Worm (Caenorhabditis elegans) whole organism, mixed stage, embryonic: ENCODE measurements around the gene F36H5.4.

Experiments
- M03D4.4 ChIP-seq: sonication (generic microtip); optimal IDR thresholded peaks from 2 replicates; lab custom pipeline; 2017; ENCODE audit warnings: mild to moderate bottlenecking, missing genetic modification characterization, missing compliant biosample characterization
- bed-3 ChIP-seq: fragments of 200-800 bp; sonication (Bioruptor generic); optimal IDR thresholded peaks from 3 replicates; lab custom pipeline; 2018; ENCODE audit warnings: mild to moderate bottlenecking, missing genetic modification characterization, moderate library complexity, missing compliant biosample characterization
- blmp-1 ChIP-seq: fragments of 150-350 bp; optimal IDR thresholded peaks from 2 replicates; lab custom pipeline; 2014; ENCODE audit warnings: missing biosample characterization, missing genetic modification characterization
- ceh-39 ChIP-seq: fragments of 150-350 bp; optimal IDR thresholded peaks from 2 replicates; lab custom pipeline; 2014; ENCODE audit warnings: missing biosample characterization, missing genetic modification characterization
- ceh-43 ChIP-seq: fragments of 200-800 bp; sonication (Bioruptor generic); optimal IDR thresholded peaks from 2 replicates; lab custom pipeline; 2018; ENCODE audit warnings: mild to moderate bottlenecking, missing genetic modification characterization, moderate library complexity, missing compliant biosample characterization
- ceh-83 ChIP-seq: fragments of 200-800 bp; sonication (Bioruptor generic); optimal IDR thresholded peaks from 2 replicates; lab custom pipeline; 2018; ENCODE audit warnings: mild to moderate bottlenecking, missing genetic modification characterization, missing compliant biosample characterization
- ces-1 ChIP-seq: fragments of 150-350 bp; optimal IDR thresholded peaks from 2 replicates; lab custom pipeline; 2014; ENCODE audit warnings: missing biosample characterization, missing genetic modification reagents, missing genetic modification characterization
- cnd-1 ChIP-seq: fragments of 200-800 bp; sonication (Bioruptor generic); optimal IDR thresholded peaks from 2 replicates; lab custom pipeline; 2018; ENCODE audit warnings: mild to moderate bottlenecking, missing genetic modification characterization, missing compliant biosample characterization
- drap-1 ChIP-seq: fragments of 200-800 bp; sonication (Bioruptor generic); optimal IDR thresholded peaks from 3 replicates; lab custom pipeline; 2018; ENCODE audit warnings: mild to moderate bottlenecking, missing genetic modification characterization, missing compliant biosample characterization
- elt-1 ChIP-seq: sonication (generic microtip); optimal IDR thresholded peaks from 2 replicates; lab custom pipeline; 2017; ENCODE audit warnings: missing genetic modification characterization, mild to moderate bottlenecking, missing compliant biosample characterization, antibody characterized with exemption, moderate library complexity, borderline replicate concordance; ENCODE audit not compliant: insufficient read depth
- elt-3 ChIP-seq: fragments of 150-350 bp; optimal IDR thresholded peaks from 2 replicates; lab custom pipeline; 2014; ENCODE audit warnings: missing biosample characterization, missing genetic modification characterization
- flh-1 ChIP-seq: fragments of 200-800 bp; sonication (Bioruptor generic); optimal IDR thresholded peaks from 2 replicates; lab custom pipeline; 2018; ENCODE audit warnings: mild to moderate bottlenecking, missing genetic modification characterization, moderate library complexity, missing compliant biosample characterization
- ham-2 ChIP-seq: fragments of 200-800 bp; sonication (Bioruptor generic); optimal IDR thresholded peaks from 2 replicates; lab custom pipeline; 2018; ENCODE audit warnings: mild to moderate bottlenecking, missing genetic modification characterization, missing compliant biosample characterization
- lin-13 ChIP-seq: fragments of 150-350 bp; optimal IDR thresholded peaks from 2 replicates; lab custom pipeline; 2014; ENCODE audit warnings: missing biosample characterization, missing genetic modification characterization
- lin-32 ChIP-seq: fragments of 200-800 bp; sonication (Bioruptor generic); optimal IDR thresholded peaks from 2 replicates; lab custom pipeline; 2018; ENCODE audit warnings: mild to moderate bottlenecking, missing genetic modification characterization, missing compliant biosample characterization
- lsy-2 ChIP-seq: fragments of 150-350 bp; optimal IDR thresholded peaks from 2 replicates; lab custom pipeline; 2014; ENCODE audit warnings: missing biosample characterization, missing genetic modification characterization
- mab-5 ChIP-seq: fragments of 150-350 bp; optimal IDR thresholded peaks from 2 replicates; lab custom pipeline; 2014; ENCODE audit warnings: missing biosample characterization, missing genetic modification characterization
- mep-1 ChIP-seq: fragments of 150-350 bp; optimal IDR thresholded peaks from 2 replicates; lab custom pipeline; 2017; ENCODE audit warnings: missing biosample characterization, missing genetic modification reagents, missing genetic modification characterization, inconsistent platforms
- mls-2 ChIP-seq: sonication (generic microtip); optimal IDR thresholded peaks from 2 replicates; lab custom pipeline; 2016; ENCODE audit warnings: mild to moderate bottlenecking, missing genetic modification characterization, moderate library complexity, missing compliant biosample characterization
- nhr-12 ChIP-seq: fragments of 150-350 bp; optimal IDR thresholded peaks from 2 replicates; lab custom pipeline; 2014; ENCODE audit warnings: missing biosample characterization, missing genetic modification characterization
- nhr-2 ChIP-seq: fragments of 150-350 bp; optimal IDR thresholded peaks from 2 replicates; lab custom pipeline; 2014; ENCODE audit warnings: missing biosample characterization, missing genetic modification characterization
- nhr-237 ChIP-seq: fragments of 150-350 bp; optimal IDR thresholded peaks from 2 replicates; lab custom pipeline; 2014; ENCODE audit warnings: missing biosample characterization, missing genetic modification characterization
- nhr-76 ChIP-seq: sonication (generic microtip); optimal IDR thresholded peaks from 2 replicates; lab custom pipeline; 2017; ENCODE audit warnings: missing biosample characterization, missing genetic modification characterization
- pha-4 ChIP-seq: fragments of 150-350 bp; optimal IDR thresholded peaks from 2 replicates; lab custom pipeline; 2018; ENCODE audit warnings: missing biosample characterization, missing genetic modification reagents, missing genetic modification characterization
- sem-2 ChIP-seq: fragments of 200-800 bp; sonication (Bioruptor generic); optimal IDR thresholded peaks from 2 replicates; lab custom pipeline; 2018; ENCODE audit warnings: mild to moderate bottlenecking, missing genetic modification characterization, missing compliant biosample characterization
- snpc-4 ChIP-seq: fragments of 150-350 bp; optimal IDR thresholded peaks from 2 replicates; lab custom pipeline; 2014; ENCODE audit warnings: missing biosample characterization, missing genetic modification characterization
- sptf-1 ChIP-seq: sonication (generic microtip); optimal IDR thresholded peaks from 2 replicates; lab custom pipeline; 2017; ENCODE audit warnings: mild to moderate bottlenecking, missing genetic modification characterization, moderate library complexity, missing compliant biosample characterization
- tbx-8 ChIP-seq: fragments of 200-800 bp; sonication (Bioruptor generic); optimal IDR thresholded peaks from 2 replicates; lab custom pipeline; 2018; ENCODE audit warnings: mild to moderate bottlenecking, missing genetic modification characterization, moderate library complexity, missing compliant biosample characterization
- unc-120 ChIP-seq: sonication (generic microtip); optimal IDR thresholded peaks from 2 replicates; lab custom pipeline; 2017; ENCODE audit warnings: missing genetic modification characterization, missing compliant biosample characterization; ENCODE audit not compliant: poor library complexity, severe bottlenecking
- unc-39 ChIP-seq: fragments of 150-350 bp; optimal IDR thresholded peaks from 2 replicates; lab custom pipeline; 2014; ENCODE audit warnings: missing biosample characterization, missing genetic modification characterization
- zip-8 ChIP-seq: fragments of 150-350 bp; optimal IDR thresholded peaks from 2 replicates; lab custom pipeline; 2014; ENCODE audit warnings: missing biosample characterization, missing genetic modification characterization
- ztf-11 ChIP-seq: fragments of 150-350 bp; optimal IDR thresholded peaks from 2 replicates; lab custom pipeline; 2014; ENCODE audit warnings: missing biosample characterization, missing genetic modification characterization

The F36H5.4 gene

DNA sequence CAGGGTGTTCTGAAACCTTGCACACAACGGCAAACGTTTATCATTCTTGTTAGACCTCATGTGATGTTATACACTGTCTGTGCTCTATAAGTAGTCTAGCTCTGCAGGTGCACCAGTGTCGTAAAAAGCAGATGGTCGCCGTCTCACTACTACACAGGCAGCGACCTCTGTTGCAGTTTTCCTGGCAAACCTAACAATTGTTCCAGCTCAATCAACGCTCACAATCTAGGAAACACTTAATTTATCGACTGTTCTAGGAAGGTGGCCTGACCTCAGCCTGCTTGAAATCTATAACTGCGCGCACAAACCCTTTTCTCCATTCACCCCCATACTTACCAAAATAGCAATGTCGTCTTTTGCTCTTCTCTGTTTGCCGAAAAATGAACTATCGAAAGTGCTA is 37.4 kb upstream of the F36H5.4 start, which contains the start of gene fbxb-11:
TSS of gene fbxb-11 (plus strand) at position 301 of the 400 bp plus-strand sequence.
- no peak for TF ChIP-seq bed-3
- no peak for TF ChIP-seq ham-2 (GFP tag; lab: Kevin White, UChicago)
- no peak for TF ChIP-seq nhr-237 (tag; lab: Kevin White, UChicago)
- no peak for TF ChIP-seq ztf-11 (tag; lab: Kevin White, UChicago)
- no peak for TF ChIP-seq sptf-1 (tag; lab: Kevin White, UChicago)
- no peak for TF ChIP-seq drap-1 (GFP tag; lab: Kevin White, UChicago)
- no peak for TF ChIP-seq unc-120
- TF ChIP-seq mls-2 (tag; lab: Kevin White, UChicago) = no peak
- TF ChIP-seq M03D4.4 = no peak
- no peak for TF ChIP-seq blmp-1 (tag; lab: Kevin White, UChicago)
- no peak for TF ChIP-seq nhr-12 (tag; lab: Kevin White, UChicago)
- no peak for TF ChIP-seq elt-1
- no peak for TF ChIP-seq unc-39

DNA sequence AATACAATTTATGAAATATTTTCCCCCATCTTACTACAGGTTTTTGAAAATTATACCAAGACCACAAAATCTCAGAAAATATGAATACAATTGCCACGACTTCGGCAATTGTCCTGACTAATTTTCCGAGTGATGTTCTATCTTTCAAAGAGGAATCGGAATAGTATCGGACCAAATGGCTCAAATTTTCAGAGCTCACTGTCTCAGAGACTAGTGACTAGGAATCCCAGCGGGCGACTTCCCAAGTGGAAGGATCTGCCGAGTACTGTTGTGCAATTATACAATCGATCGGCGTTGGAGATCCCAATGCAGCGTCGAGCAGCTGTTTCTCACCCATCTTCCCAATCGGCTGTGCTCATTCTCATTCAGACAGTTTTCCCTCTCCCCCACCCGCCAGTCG is 35.9 kb upstream of the F36H5.4 start, which contains the start of gene F45C12.17:
TSS of gene F45C12.17 (plus strand) at position 377 of the 400 bp plus-strand sequence.
- TF ChIP-seq ceh-39 = peak; percentile 12
- no peak for TF ChIP-seq drap-1 (GFP tag; lab: Kevin White, UChicago)

ce11 chrII:1728253-1728652 is 33.4 kb upstream of the F36H5.4 start, which contains the start of gene btb-9:
Gene btb-9 (plus strand): TSS chrII:1728506.
- no peak for TF ChIP-seq ceh-43
- no peak for TF ChIP-seq ztf-11 (tag; lab: Kevin White, UChicago)
- no peak for TF ChIP-seq snpc-4 (tag; lab: Kevin White, UChicago)
- no peak for TF ChIP-seq nhr-237 (tag; lab: Kevin White, UChicago)
- TF ChIP-seq unc-39 = no peak
- TF ChIP-seq lsy-2 = no peak
- no peak for TF ChIP-seq zip-8 (tag; lab: Kevin White, UChicago)
- no peak for TF ChIP-seq sem-2 (GFP tag; lab: Kevin White, UChicago)
- TF ChIP-seq mab-5 (tag; lab: Kevin White, UChicago) = no peak
- TF ChIP-seq lin-13 (tag; lab: Kevin White, UChicago) = no peak
- TF ChIP-seq elt-1 = no peak
- TF ChIP-seq elt-3 (tag; lab: Kevin White, UChicago) = no peak
- no peak for TF ChIP-seq cnd-1 (tag; lab: Kevin White, UChicago)
- TF ChIP-seq nhr-2 = no peak
- no peak for TF ChIP-seq mls-2 (tag; lab: Kevin White, UChicago)
- TF ChIP-seq lin-32 (GFP tag; lab: Kevin White, UChicago) = no peak

DNA sequence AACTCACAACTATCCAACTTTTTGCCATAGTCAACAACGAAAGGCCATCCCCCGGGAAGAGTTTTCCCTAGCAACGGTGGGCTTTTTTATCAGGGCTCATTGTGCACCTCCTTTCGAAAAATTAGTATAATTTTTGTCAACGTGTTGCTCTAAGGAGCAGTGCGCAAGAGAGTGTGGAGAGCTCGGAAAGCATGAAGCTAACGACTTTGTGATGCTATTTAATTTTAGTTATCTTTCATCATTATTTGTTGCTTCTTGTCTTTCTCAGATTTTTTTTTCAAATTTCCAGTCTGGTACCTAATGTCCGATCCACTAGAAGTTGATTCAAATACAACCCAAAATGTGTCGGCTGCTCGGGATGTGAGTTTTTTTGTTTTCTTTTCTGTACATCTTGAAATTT is 31.6 kb upstream of the F36H5.4 start, which contains the start of gene ceh-81:
TSS of gene ceh-81 (plus strand) at position 301 of the 400 bp plus-strand sequence.
- TF ChIP-seq nhr-76 (tag; lab: Kevin White, UChicago) = no peak
- TF ChIP-seq ces-1 = no peak
- no peak for TF ChIP-seq ham-2 (GFP tag; lab: Kevin White, UChicago)
- TF ChIP-seq mep-1 (tag; lab: Kevin White, UChicago) = no peak
- no peak for TF ChIP-seq ztf-11 (tag; lab: Kevin White, UChicago)
- no peak for TF ChIP-seq nhr-12 (tag; lab: Kevin White, UChicago)
- no peak for TF ChIP-seq mab-5 (tag; lab: Kevin White, UChicago)
- no peak for TF ChIP-seq nhr-237 (tag; lab: Kevin White, UChicago)
- TF ChIP-seq sptf-1 (tag; lab: Kevin White, UChicago) = no peak
- TF ChIP-seq flh-1 = no peak
- TF ChIP-seq unc-120 = no peak
- TF ChIP-seq tbx-8 (GFP tag; lab: Kevin White, UChicago) = no peak
- TF ChIP-seq bed-3 = no peak
- TF ChIP-seq ceh-39 = no peak
- TF ChIP-seq nhr-2 = no peak
- no peak for TF ChIP-seq lsy-2
- no peak for TF ChIP-seq unc-39
- TF ChIP-seq ceh-83 (GFP tag; lab: Kevin White, UChicago) = no peak

- TF ChIP-seq sem-2 (GFP tag; lab: Kevin White, UChicago) (no peak), lin-32 (GFP tag; lab: Kevin White, UChicago) (no peak), ceh-43 (no peak), ztf-11 (tag; lab: Kevin White, UChicago) (no peak), unc-39 (no peak), nhr-12 (tag; lab: Kevin White, UChicago) (no peak), pha-4 (tag; lab: Kevin White, UChicago) (no peak), elt-1 (no peak), ceh-83 (GFP tag; lab: Kevin White, UChicago) (no peak), tbx-8 (GFP tag; lab: Kevin White, UChicago) (no peak), nhr-2 (no peak)
These were observed 29.7 kb upstream of the F36H5.4 start, which contains the start of gene ceh-82 for ce11 chrII:1731932-1732331. Gene ceh-82 (plus strand): TSS chrII:1732232.
